Worm (Caenorhabditis elegans) whole organism, L4 larva: ENCODE results near the gene fipr-4.
A peak's percentile ranks its signal among the peaks of the same experiment; 100 is the strongest.

ENCODE experiments used
- F44E2.7 ChIP-seq: fragments of 200-800 bp; sonication (Bioruptor generic); IDR thresholded peaks from 2 replicates; pipeline ENCODE4 v2.1.2; 2022; ENCODE audit warnings: missing genetic modification characterization, missing compliant biosample characterization
- T26A8.4 ChIP-seq: fragments of 200-800 bp; sonication (Bioruptor generic); IDR thresholded peaks from 2 replicates; pipeline ENCODE4 v1.3.6; 2022; ENCODE audit warnings: missing genetic modification characterization, missing compliant biosample characterization
- Y5F2A.4 ChIP-seq: fragments of 200-800 bp; sonication (Bioruptor generic); optimal IDR thresholded peaks from 2 replicates; lab custom pipeline; 2018; ENCODE audit warnings: mild to moderate bottlenecking, missing genetic modification characterization, missing compliant biosample characterization
- ZK337.2 ChIP-seq: fragments of 200-800 bp; sonication (Bioruptor generic); IDR thresholded peaks from 2 replicates; pipeline ENCODE4 v1.3.6; 2022; ENCODE audit warnings: missing genetic modification reagents, missing genetic modification characterization, missing compliant biosample characterization
- ZK546.5 ChIP-seq, 2 experiments: sonication (generic microtip); optimal IDR thresholded peaks; 2 replicates each; lab custom pipeline; 2017; ENCODE audit warnings: missing biosample characterization in 2 of 2, missing genetic modification characterization in 2 of 2
- aha-1 ChIP-seq: fragments of 150-350 bp; peaks from one replicate; lab custom pipeline; 2014; ENCODE audit warnings: missing biosample characterization, missing genetic modification characterization
- ama-1 ChIP-seq: fragments of 150-350 bp; optimal IDR thresholded peaks from 2 replicates; lab custom pipeline; 2014; ENCODE audit warnings: inconsistent platforms, mixed read lengths
- ceh-28 ChIP-seq: fragments of 150-350 bp; optimal IDR thresholded peaks from 2 replicates; lab custom pipeline; 2014; ENCODE audit warnings: missing biosample characterization, missing genetic modification reagents, missing genetic modification characterization
- ceh-32 ChIP-seq: sonication (generic microtip); optimal IDR thresholded peaks from 2 replicates; lab custom pipeline; 2016; ENCODE audit warnings: mild to moderate bottlenecking, missing genetic modification characterization, missing compliant biosample characterization; ENCODE audit not compliant: poor library complexity
- ceh-82 ChIP-seq: sonication (generic microtip); optimal IDR thresholded peaks from 2 replicates; lab custom pipeline; 2017; ENCODE audit warnings: missing biosample characterization, missing genetic modification characterization
- cey-2 ChIP-seq: sonication (generic microtip); optimal IDR thresholded peaks from 3 replicates; lab custom pipeline; 2017; ENCODE audit warnings: missing genetic modification characterization, mild to moderate bottlenecking, missing compliant biosample characterization, antibody characterized with exemption, borderline replicate concordance; ENCODE audit not compliant: insufficient read depth
- ctbp-1 ChIP-seq: fragments of 200-800 bp; sonication (Bioruptor generic); IDR thresholded peaks from 2 replicates; pipeline ENCODE4 v1.3.6; 2022; ENCODE audit warnings: missing genetic modification reagents, missing genetic modification characterization, missing compliant biosample characterization
- daf-16 ChIP-seq, 3 experiments: sonication (generic microtip); optimal IDR thresholded peaks; 2 replicates each; lab custom pipeline; 2016 to 2017; ENCODE audit warnings: missing genetic modification characterization in 3 of 3, missing genetic modification reagents in 3 of 3, mild to moderate bottlenecking in 2 of 3, missing compliant biosample characterization in 2 of 3, missing biosample characterization in 1 of 3, moderate library complexity in 1 of 3
- daf-19 ChIP-seq: fragments of 200-800 bp; sonication (Bioruptor generic); conservative IDR thresholded peaks from 2 replicates; pipeline ENCODE4 v1.3.6; 2022; ENCODE audit warnings: missing genetic modification characterization, missing compliant biosample characterization
- daf-8 ChIP-seq: fragments of 200-800 bp; sonication (Bioruptor generic); IDR thresholded peaks from 2 replicates; pipeline ENCODE4 v1.3.6; 2022; ENCODE audit warnings: missing genetic modification characterization, missing compliant biosample characterization
- dmd-9 ChIP-seq: fragments of 200-800 bp; sonication (Bioruptor generic); IDR thresholded peaks from 2 replicates; pipeline ENCODE4 v1.3.6; 2022; ENCODE audit warnings: missing genetic modification reagents, missing genetic modification characterization, missing compliant biosample characterization
- dve-1 ChIP-seq: sonication (generic microtip); optimal IDR thresholded peaks from 2 replicates; lab custom pipeline; 2017; ENCODE audit warnings: antibody characterized with exemption, mild to moderate bottlenecking, missing genetic modification characterization, missing compliant biosample characterization; ENCODE audit not compliant: insufficient read depth
- gei-8 ChIP-seq: fragments of 200-800 bp; sonication (Bioruptor generic); optimal IDR thresholded peaks from 2 replicates; lab custom pipeline; 2018; ENCODE audit warnings: mild to moderate bottlenecking, missing genetic modification characterization, missing compliant biosample characterization
- hlh-11 ChIP-seq: fragments of 200-800 bp; sonication (Bioruptor generic); optimal IDR thresholded peaks from 2 replicates; lab custom pipeline; 2018; ENCODE audit warnings: mild to moderate bottlenecking, missing genetic modification characterization, missing compliant biosample characterization
- hlh-30 ChIP-seq: sonication (generic microtip); optimal IDR thresholded peaks from 2 replicates; lab custom pipeline; 2017; ENCODE audit warnings: antibody characterized with exemption, mild to moderate bottlenecking, missing genetic modification characterization, missing compliant biosample characterization; ENCODE audit not compliant: insufficient read depth
- jun-1 ChIP-seq: fragments of 150-350 bp; optimal IDR thresholded peaks from 2 replicates; lab custom pipeline; 2014; ENCODE audit warnings: missing biosample characterization, missing genetic modification reagents, missing genetic modification characterization
- lin-1 ChIP-seq: fragments of 200-800 bp; sonication (Bioruptor generic); IDR thresholded peaks from 2 replicates; pipeline ENCODE4 v1.3.6; 2022; ENCODE audit warnings: missing genetic modification reagents, missing genetic modification characterization, missing compliant biosample characterization
- lin-15B ChIP-seq: fragments of 150-350 bp; sonication (generic microtip); optimal IDR thresholded peaks from 3 replicates; lab custom pipeline; 2014; ENCODE audit warnings: missing biosample characterization, missing genetic modification characterization
- lin-38 ChIP-seq: fragments of 200-800 bp; sonication (Bioruptor generic); IDR thresholded peaks from 2 replicates; pipeline ENCODE4 v1.3.6; 2022; ENCODE audit warnings: missing genetic modification reagents, missing genetic modification characterization, missing compliant biosample characterization
- lin-39 ChIP-seq: fragments of 150-350 bp; optimal IDR thresholded peaks from 2 replicates; lab custom pipeline; 2014; ENCODE audit warnings: missing biosample characterization, missing genetic modification reagents, missing genetic modification characterization
- lir-3 ChIP-seq: sonication (generic microtip); optimal IDR thresholded peaks from 2 replicates; lab custom pipeline; 2016; ENCODE audit warnings: mild to moderate bottlenecking, missing genetic modification characterization, missing compliant biosample characterization
- madf-5 ChIP-seq, 2 experiments: fragments of 200-800 bp; sonication (Bioruptor generic); IDR thresholded peaks; 2 replicates each; pipeline ENCODE4 v1.3.6; 2022; ENCODE audit warnings: missing compliant biosample characterization in 2 of 2, missing genetic modification characterization in 2 of 2
- mes-2 ChIP-seq: sonication (generic microtip); optimal IDR thresholded peaks from 2 replicates; lab custom pipeline; 2016; ENCODE audit warnings: missing genotype, mild to moderate bottlenecking, missing genetic modification characterization, missing compliant biosample characterization; ENCODE audit not compliant: poor library complexity, severe bottlenecking
- mxl-2 ChIP-seq: fragments of 200-800 bp; sonication (Bioruptor generic); conservative IDR thresholded peaks from 2 replicates; pipeline ENCODE4 v1.3.6; 2022; ENCODE audit warnings: missing genetic modification reagents, missing genetic modification characterization, missing compliant biosample characterization
- mxl-3 ChIP-seq: fragments of 200-800 bp; sonication (Bioruptor generic); optimal IDR thresholded peaks from 2 replicates; lab custom pipeline; 2018; ENCODE audit warnings: mild to moderate bottlenecking, missing genetic modification characterization, missing compliant biosample characterization
- nhr-102 ChIP-seq: sonication (generic microtip); optimal IDR thresholded peaks from 2 replicates; lab custom pipeline; 2016; ENCODE audit warnings: mild to moderate bottlenecking, missing genetic modification characterization, moderate library complexity, missing compliant biosample characterization
- nhr-111 ChIP-seq: fragments of 200-800 bp; sonication (Bioruptor generic); optimal IDR thresholded peaks from 2 replicates; lab custom pipeline; 2018; ENCODE audit warnings: mild to moderate bottlenecking, missing genetic modification characterization, missing compliant biosample characterization
- nhr-41 ChIP-seq: fragments of 200-800 bp; sonication (Bioruptor generic); IDR thresholded peaks from 2 replicates; pipeline ENCODE4 v1.3.6; 2022; ENCODE audit warnings: missing genetic modification reagents, missing genetic modification characterization, missing compliant biosample characterization
- nhr-42 ChIP-seq: fragments of 200-800 bp; sonication (Bioruptor generic); IDR thresholded peaks from 2 replicates; pipeline ENCODE4 v1.3.6; 2022; ENCODE audit warnings: missing genetic modification characterization, missing compliant biosample characterization
- nhr-48 ChIP-seq: sonication (generic microtip); optimal IDR thresholded peaks from 2 replicates; lab custom pipeline; 2016; ENCODE audit warnings: mild to moderate bottlenecking, missing genetic modification characterization, missing compliant biosample characterization
- nhr-76 ChIP-seq: fragments of 150-350 bp; optimal IDR thresholded peaks from 2 replicates; lab custom pipeline; 2014; ENCODE audit warnings: missing biosample characterization, missing genetic modification characterization
- php-3 ChIP-seq: fragments of 200-800 bp; sonication (Bioruptor generic); IDR thresholded peaks from 2 replicates; pipeline ENCODE4 v1.3.6; 2022; ENCODE audit warnings: missing genetic modification reagents, missing genetic modification characterization, missing compliant biosample characterization
- pqm-1 ChIP-seq: sonication (generic microtip); optimal IDR thresholded peaks from 2 replicates; lab custom pipeline; 2017; ENCODE audit warnings: missing biosample characterization, missing genetic modification characterization
- sdz-12 ChIP-seq: fragments of 200-800 bp; sonication (Bioruptor generic); optimal IDR thresholded peaks from 2 replicates; lab custom pipeline; 2018; ENCODE audit warnings: mild to moderate bottlenecking, missing genetic modification characterization, missing compliant biosample characterization
- set-16 ChIP-seq: fragments of 200-800 bp; sonication (Bioruptor generic); IDR thresholded peaks from 2 replicates; pipeline ENCODE4 v1.3.6; 2022; ENCODE audit warnings: missing genetic modification reagents, missing genetic modification characterization, missing compliant biosample characterization
- skn-1 ChIP-seq: fragments of 150-350 bp; optimal IDR thresholded peaks from 2 replicates; lab custom pipeline; 2014; ENCODE audit warnings: missing biosample characterization, missing genetic modification characterization
- tag-97 ChIP-seq: fragments of 200-800 bp; sonication (Bioruptor generic); IDR thresholded peaks from 2 replicates; pipeline ENCODE4 v1.3.6; 2022; ENCODE audit warnings: missing genetic modification characterization, missing compliant biosample characterization
- tra-1 ChIP-seq: fragments of 200-800 bp; sonication (Bioruptor generic); IDR thresholded peaks from 2 replicates; pipeline ENCODE4 v1.3.6; 2022; ENCODE audit warnings: missing genetic modification reagents, missing genetic modification characterization, missing compliant biosample characterization
- unc-39 ChIP-seq: sonication (generic microtip); optimal IDR thresholded peaks from 2 replicates; lab custom pipeline; 2017; ENCODE audit warnings: missing biosample characterization, missing genetic modification characterization
- vab-7 ChIP-seq: fragments of 200-800 bp; sonication (Bioruptor generic); IDR thresholded peaks from 2 replicates; pipeline ENCODE4 v1.3.6; 2022; ENCODE audit warnings: missing genetic modification reagents, missing genetic modification characterization, missing compliant biosample characterization
- zag-1 ChIP-seq: fragments of 150-350 bp; optimal IDR thresholded peaks from 2 replicates; lab custom pipeline; 2014; ENCODE audit warnings: missing biosample characterization, missing genetic modification characterization
- zfp-2 ChIP-seq: sonication (generic microtip); optimal IDR thresholded peaks from 2 replicates; lab custom pipeline; 2016; ENCODE audit warnings: mild to moderate bottlenecking, missing genetic modification characterization, missing compliant biosample characterization
- zfp-3 ChIP-seq: fragments of 200-800 bp; sonication (Bioruptor generic); conservative IDR thresholded peaks from 2 replicates; pipeline ENCODE4 v1.3.6; 2022; ENCODE audit warnings: missing genetic modification reagents, missing genetic modification characterization, missing compliant biosample characterization
- zip-11 ChIP-seq: fragments of 200-800 bp; sonication (Bioruptor generic); IDR thresholded peaks from 2 replicates; pipeline ENCODE4 v1.3.6; 2022; ENCODE audit warnings: missing genetic modification characterization, missing compliant biosample characterization
- zip-2 ChIP-seq: fragments of 150-350 bp; optimal IDR thresholded peaks from 2 replicates; lab custom pipeline; 2014; ENCODE audit warnings: missing biosample characterization, missing genetic modification characterization
- ztf-7 ChIP-seq: fragments of 150-350 bp; optimal IDR thresholded peaks from 2 replicates; lab custom pipeline; 2014; ENCODE audit warnings: missing biosample characterization, missing genetic modification characterization

fipr-4 gene

ce11 chrV:10244018-10244720, 15.9 kb upstream of the fipr-4 start (continued):
- TF ChIP-seq skn-1 (no peak), daf-16 (GFP tag; optimal IDR thresholded peaks at IDR 0.05; lab: Kevin White, UChicago) (no peak), daf-16 (tag; optimal IDR thresholded peaks at IDR 0.05; lab: Kevin White, UChicago) (peak; percentile 73), ztf-7 (tag; lab: Kevin White, UChicago) (no peak), zip-2 (tag; lab: Kevin White, UChicago) (no peak), madf-5 (GFP tag; IDR thresholded peaks at IDR 0.05; lab: Robert Waterston, UW) (no peak), nhr-48 (tag; lab: Kevin White, UChicago) (no peak), zfp-2 (tag; lab: Kevin White, UChicago) (no peak), hlh-11 (tag; lab: Kevin White, UChicago) (peak; percentile 34), lin-39 (tag; lab: Kevin White, UChicago) (no peak), tag-97 (no peak), mes-2 (tag; lab: Kevin White, UChicago) (no peak), zip-11 (GFP tag; lab: Robert Waterston, UW) (no peak), ZK337.2 (GFP tag; lab: Robert Waterston, UW) (no peak), tra-1 (GFP tag; lab: Robert Waterston, UW) (no peak), vab-7 (GFP tag; lab: Robert Waterston, UW) (no peak), ceh-82 (tag; lab: Kevin White, UChicago) (no peak), unc-39 (tag; lab: Kevin White, UChicago) (no peak), dmd-9 (GFP tag; lab: Robert Waterston, UW) (no peak), mxl-3 (GFP tag; lab: Kevin White, UChicago) (no peak), lin-38 (GFP tag; lab: Robert Waterston, UW) (no peak), php-3 (GFP tag; lab: Robert Waterston, UW) (peak; percentile 86), hlh-30 (tag; lab: Kevin White, UChicago) (peak; percentile 20), ctbp-1 (GFP tag; lab: Robert Waterston, UW) (no peak), jun-1 (tag; lab: Kevin White, UChicago) (no peak), mxl-2 (GFP tag; lab: Robert Waterston, UW) (no peak), Y5F2A.4 (GFP tag; lab: Kevin White, UChicago) (no peak), sdz-12 (no peak), pqm-1 (tag; lab: Kevin White, UChicago) (peak; percentile 50), nhr-102 (no peak), daf-8 (GFP tag; lab: Robert Waterston, UW) (no peak), nhr-76 (no peak), aha-1 (tag; lab: Kevin White, UChicago) (no peak), ceh-32 (tag; lab: Kevin White, UChicago) (no peak), lin-15B (tag; lab: Kevin White, UChicago) (no peak), gei-8 (GFP tag; lab: Kevin White, UChicago) (no peak), zag-1 (tag; lab: Kevin White, UChicago) (no peak), lir-3 (tag; lab: Kevin White, UChicago) (no peak), F44E2.7 (GFP tag; lab: Robert Waterston, UW) (no peak), ZK546.5 (tag; optimal IDR thresholded peaks at IDR 0.05; lab: Kevin White, UChicago) (no peak), nhr-41 (no peak), nhr-111 (GFP tag; lab: Kevin White, UChicago) (no peak), lin-1 (GFP tag; lab: Robert Waterston, UW) (no peak), zfp-3 (GFP tag; lab: Robert Waterston, UW) (no peak), ama-1 (no peak), T26A8.4 (GFP tag; lab: Robert Waterston, UW) (no peak), set-16 (GFP tag; lab: Robert Waterston, UW) (no peak), ceh-28 (tag; lab: Kevin White, UChicago) (no peak), cey-2 (tag; lab: Kevin White, UChicago) (no peak), nhr-42 (GFP tag; lab: Robert Waterston, UW) (no peak), daf-19 (GFP tag; lab: Robert Waterston, UW) (no peak), dve-1 (peak; percentile 57)
